Worm (Caenorhabditis elegans) whole organism, dauer: ENCODE measurements around the gene Y5H2A.4.

Source experiments
- unc-62 ChIP-seq: sonication (generic microtip); optimal IDR thresholded peaks from 2 replicates; lab custom pipeline; 2017; ENCODE audit warnings: missing biosample characterization, missing genetic modification reagents, missing genetic modification characterization

The Y5H2A.4 gene

ce11 chrV:2225130-2225529 is 49.0 kb downstream of the Y5H2A.4 start, which contains the start of gene nhr-103:
TSS of gene nhr-103 (plus strand) at chrV:2225430.
- no peak for TF ChIP-seq unc-62 (GFP tag; lab: Kevin White, UChicago)
